Fruit fly (Drosophila melanogaster) S2 (cell line): ENCODE results near the gene Socs16D.

Source experiments
- CG8478 ChIP-seq: fragments of >200 bp; optimal IDR thresholded peaks from 2 replicates; lab custom pipeline; 2018
- CTCF ChIP-seq, 2 experiments: fragments of >200 bp; optimal IDR thresholded peaks; 2 replicates each; lab custom pipeline; 2018

DNA sequence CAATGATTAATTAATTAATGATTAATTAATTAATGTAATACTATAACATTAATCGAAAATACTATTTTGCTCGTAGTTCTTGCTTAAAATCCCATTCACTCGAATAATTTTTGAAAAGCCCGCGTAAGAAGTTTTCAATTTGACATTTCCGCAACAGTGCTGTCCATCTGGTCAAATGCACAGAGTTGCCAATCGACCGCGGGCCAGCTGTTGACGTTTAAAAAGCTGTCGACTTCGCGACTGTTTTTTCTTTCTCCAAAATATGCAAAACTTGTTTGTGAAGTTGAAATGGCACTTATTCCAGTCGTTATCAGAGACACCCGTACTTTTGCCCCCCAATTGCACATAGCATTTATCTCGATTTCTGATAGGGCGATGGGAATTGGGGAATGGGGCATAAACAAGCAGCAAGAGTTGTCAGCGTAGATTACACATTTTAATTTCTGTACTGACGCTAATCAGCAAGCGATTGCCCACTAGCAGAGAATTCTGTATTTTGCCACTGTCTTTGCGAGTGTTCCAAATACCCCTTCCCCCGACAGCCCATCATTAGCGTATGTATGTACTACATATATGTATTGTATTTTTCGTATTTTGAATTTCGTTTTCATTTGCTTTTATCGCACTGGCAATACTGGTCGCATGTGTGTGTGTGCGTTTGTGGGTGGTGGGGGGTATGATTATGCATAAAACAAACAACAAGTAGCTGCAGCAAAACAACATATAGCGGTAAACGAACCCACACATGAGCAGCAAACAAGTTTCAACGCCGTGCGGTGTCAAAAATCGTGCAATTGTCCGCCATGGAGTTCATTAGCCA is 29.3 kb upstream of the Socs16D start, which contains the start of gene Srx:
- TF ChIP-seq CG8478 (lab: Kevin White, UChicago) (no peak), CTCF (optimal IDR thresholded peaks at IDR 0.05; lab: Kevin White, UChicago) (no peak)
